Worm (Caenorhabditis elegans): Measurements from ENCODE around the gene E04F6.4.

The E04F6.4 gene

ce11 chrII:7189120-7189519, at the start of gene E04F6.4:
Gene E04F6.4, plus strand, starts transcription at chrII:7189420.
- TF ChIP-seq ZK546.5 (tag; optimal IDR thresholded peaks at IDR 0.05), result no peak
- TF ChIP-seq ceh-28 (tag; optimal IDR thresholded peaks at IDR 0.05), result no peak
- TF ChIP-seq aly-2 (tag; optimal IDR thresholded peaks at IDR 0.05), result no peak
- no peak for TF ChIP-seq egl-5 (tag; optimal IDR thresholded peaks at IDR 0.05)
- TF ChIP-seq elt-3 (tag; optimal IDR thresholded peaks at IDR 0.05), result no peak
- TF ChIP-seq nhr-76 (tag; optimal IDR thresholded peaks at IDR 0.05), result no peak

ce11 chrII:7144307-7144706, 44.9 kb upstream of the E04F6.4 start, which contains the start of gene npr-31:
Gene npr-31, plus strand, starts transcription at chrII:7144607.
- TF ChIP-seq nhr-76 (tag; optimal IDR thresholded peaks at IDR 0.05) (no peak), nhr-23 (tag; optimal IDR thresholded peaks at IDR 0.05) (no peak), fkh-10 (GFP tag; optimal IDR thresholded peaks at IDR 0.05) (no peak), mml-1 (tag; optimal IDR thresholded peaks at IDR 0.05) (no peak), tbx-2 (tag; optimal IDR thresholded peaks at IDR 0.05) (no peak), pqm-1 (tag; optimal IDR thresholded peaks at IDR 0.05) (no peak), nhr-25 (tag; optimal IDR thresholded peaks at IDR 0.05) (no peak), nhr-67 (tag; optimal IDR thresholded peaks at IDR 0.05) (no peak), lsy-12 (tag; optimal IDR thresholded peaks at IDR 0.05) (no peak), sea-2 (GFP tag; optimal IDR thresholded peaks at IDR 0.05) (no peak), R02D3.7 (tag; optimal IDR thresholded peaks at IDR 0.05) (no peak), elt-2 (tag; optimal IDR thresholded peaks at IDR 0.05) (no peak), unc-62 (GFP tag; optimal IDR thresholded peaks at IDR 0.05) (no peak), ztf-4 (tag; optimal IDR thresholded peaks at IDR 0.05) (no peak), jun-1 (tag; optimal IDR thresholded peaks at IDR 0.05) (no peak), ceh-28 (tag; optimal IDR thresholded peaks at IDR 0.05) (no peak)

ce11 chrII:7146240-7146639, 43.0 kb upstream of the E04F6.4 start:
- no peak for TF ChIP-seq unc-39 (tag; optimal IDR thresholded peaks at IDR 0.05)
- no peak for TF ChIP-seq mdl-1 (tag; optimal IDR thresholded peaks at IDR 0.05)
- TF ChIP-seq unc-62 (GFP tag; optimal IDR thresholded peaks at IDR 0.05), result no peak
- no peak for TF ChIP-seq nhr-28 (tag; optimal IDR thresholded peaks at IDR 0.05)
- TF ChIP-seq nhr-12 (tag; optimal IDR thresholded peaks at IDR 0.05), result no peak
- no peak for TF ChIP-seq ZK546.5 (tag; optimal IDR thresholded peaks at IDR 0.05)
- no peak for TF ChIP-seq elt-1 (tag; optimal IDR thresholded peaks at IDR 0.05)
- no peak for TF ChIP-seq aly-2 (tag; optimal IDR thresholded peaks at IDR 0.05)
- no peak for TF ChIP-seq tbx-2 (tag; optimal IDR thresholded peaks at IDR 0.05)
- TF ChIP-seq nhr-76 (tag; optimal IDR thresholded peaks at IDR 0.05), result no peak
- TF ChIP-seq ama-1 (optimal IDR thresholded peaks at IDR 0.05), result no peak
- TF ChIP-seq elt-3 (tag; optimal IDR thresholded peaks at IDR 0.05), result no peak
- TF ChIP-seq ceh-16 (tag; optimal IDR thresholded peaks at IDR 0.05), result no peak

DNA sequence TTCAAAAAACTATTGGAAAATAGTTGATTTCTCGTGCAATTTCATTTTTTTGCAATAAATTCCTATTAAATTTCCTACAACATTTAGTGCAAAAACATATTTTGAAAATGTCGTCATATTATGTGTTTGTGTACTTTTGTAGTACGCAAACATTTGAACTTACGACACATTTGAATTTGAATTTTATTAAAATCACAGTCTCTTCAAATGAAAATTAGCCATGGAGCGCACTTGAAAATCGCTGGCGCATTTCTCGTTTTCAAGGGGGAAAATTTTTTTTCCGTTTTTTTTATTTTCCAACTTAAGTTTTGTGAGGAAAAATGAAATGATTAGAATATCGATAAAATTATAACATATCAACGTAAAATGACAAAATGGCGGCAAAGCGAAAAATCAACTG, 41.7 kb upstream of the E04F6.4 start:
- TF ChIP-seq pha-4 (tag; optimal IDR thresholded peaks at IDR 0.05), result peak; percentile 34
- peak; percentile 10 for TF ChIP-seq elt-2 (tag; optimal IDR thresholded peaks at IDR 0.05)
- peak; percentile 13 for TF ChIP-seq lin-15B (tag; optimal IDR thresholded peaks at IDR 0.05)
- TF ChIP-seq egl-5 (tag; optimal IDR thresholded peaks at IDR 0.05), result no peak
- TF ChIP-seq nhr-67 (tag; optimal IDR thresholded peaks at IDR 0.05), result no peak
- TF ChIP-seq unc-62 (GFP tag; optimal IDR thresholded peaks at IDR 0.05), result no peak
- no peak for TF ChIP-seq ama-1 (optimal IDR thresholded peaks at IDR 0.05)
- no peak for TF ChIP-seq elt-3 (tag; optimal IDR thresholded peaks at IDR 0.05)

- no peak for TF ChIP-seq pqm-1 (tag; optimal IDR thresholded peaks at IDR 0.05)
- TF ChIP-seq nhr-28 (tag; optimal IDR thresholded peaks at IDR 0.05), result no peak
- TF ChIP-seq lsy-12 (tag; optimal IDR thresholded peaks at IDR 0.05), result no peak
These were observed 41.1 kb upstream of the E04F6.4 start, which contains the start of gene T07F8.1 for ce11 chrII:7148099-7148498. Gene T07F8.1, plus strand, starts transcription at chrII:7148399.

DNA sequence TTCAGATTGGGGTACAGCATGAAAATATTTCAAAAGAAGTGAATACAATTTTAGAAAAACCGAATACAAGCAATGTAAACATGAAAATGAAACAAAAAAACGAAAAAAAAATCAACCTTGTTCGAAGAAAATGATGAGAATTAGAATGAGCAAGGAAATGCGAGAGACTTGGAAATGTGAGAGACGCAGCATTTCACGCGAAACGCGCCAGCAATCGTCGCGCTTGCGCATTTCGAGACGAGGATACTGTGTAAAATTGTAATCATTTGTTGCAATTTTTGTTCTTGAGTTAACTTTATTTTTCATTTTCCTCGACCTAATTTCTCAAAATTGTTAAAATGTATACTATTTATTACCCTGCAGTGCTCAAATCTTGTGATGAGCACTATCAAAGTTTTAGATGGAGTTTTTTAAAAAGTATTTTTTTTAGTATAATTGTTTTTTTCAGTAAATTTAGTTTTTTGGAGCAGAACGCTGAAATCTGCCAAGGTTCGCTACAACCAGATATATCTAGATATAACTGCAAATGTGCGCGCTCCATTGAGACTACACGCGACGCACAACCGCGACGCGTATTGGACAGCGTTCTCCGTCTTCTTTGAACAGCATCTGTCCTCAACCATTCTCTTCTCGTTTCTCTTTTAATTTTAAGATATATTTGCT, 37.1 kb upstream of the E04F6.4 start, which contains the start of gene fust-1:
Gene fust-1, plus strand, starts transcription at position 613 of the 663 bp plus-strand sequence.
- TF ChIP-seq jun-1 (tag; optimal IDR thresholded peaks at IDR 0.05) (peak; percentile 93), lsy-12 (tag; optimal IDR thresholded peaks at IDR 0.05) (peak; percentile 93), lin-39 (tag; optimal IDR thresholded peaks at IDR 0.05) (peak; percentile 87), ceh-82 (tag; optimal IDR thresholded peaks at IDR 0.05) (peak; percentile 62), nhr-11 (tag; optimal IDR thresholded peaks at IDR 0.05) (peak; percentile 84), elt-2 (tag; optimal IDR thresholded peaks at IDR 0.05) (peak; percentile 82), R02D3.7 (tag; optimal IDR thresholded peaks at IDR 0.05) (peak; percentile 86), nhr-25 (tag; optimal IDR thresholded peaks at IDR 0.05) (peak; percentile 96), skn-1 (tag; optimal IDR thresholded peaks at IDR 0.05) (peak; percentile 98), nhr-77 (tag; optimal IDR thresholded peaks at IDR 0.05) (peak; percentile 77), nhr-23 (tag; optimal IDR thresholded peaks at IDR 0.05) (peak; percentile 96), nhr-43 (tag; optimal IDR thresholded peaks at IDR 0.05; ENCODE audit: poor library complexity, severe bottlenecking) (peak; percentile 96), daf-12 (tag; optimal IDR thresholded peaks at IDR 0.05) (no peak), pqm-1 (tag; optimal IDR thresholded peaks at IDR 0.05) (peak; percentile 82), ztf-11 (tag; optimal IDR thresholded peaks at IDR 0.05) (no peak), egl-27 (tag; optimal IDR thresholded peaks at IDR 0.05) (peak; percentile 68), fkh-2 (tag; optimal IDR thresholded peaks at IDR 0.05) (no peak), fos-1 (tag; optimal IDR thresholded peaks at IDR 0.05) (no peak), tbx-2 (tag; optimal IDR thresholded peaks at IDR 0.05) (peak; percentile 94), aly-2 (tag; optimal IDR thresholded peaks at IDR 0.05) (peak; percentile 61), snpc-4 (tag; optimal IDR thresholded peaks at IDR 0.05) (peak; percentile 91), ama-1 (optimal IDR thresholded peaks at IDR 0.05) (peak; percentile 54), mdl-1 (tag; optimal IDR thresholded peaks at IDR 0.05) (peak; percentile 41)

Measured in whole organism, L3 larva.